Fruit fly (Drosophila melanogaster) whole organism, prepupa: ENCODE results near the gene Bre1.

Experiments
- CG6792 ChIP-seq: fragments of 200-800 bp; sonication (Bioruptor generic); optimal IDR thresholded peaks from 3 replicates; lab custom pipeline; 2016; ENCODE audit warnings: missing biosample characterization, missing genetic modification characterization
- Hr38 ChIP-seq: sonication (Bioruptor generic); optimal IDR thresholded peaks from 2 replicates; lab custom pipeline; 2016; ENCODE audit warnings: missing biosample characterization, missing genetic modification characterization
- Hr4 ChIP-seq: fragments of 200-800 bp; sonication (Bioruptor generic); optimal IDR thresholded peaks from 3 replicates; lab custom pipeline; 2016; ENCODE audit warnings: missing biosample characterization, missing genetic modification characterization
- Lpt ChIP-seq: fragments of 200-800 bp; sonication (Bioruptor generic); optimal IDR thresholded peaks from 3 replicates; lab custom pipeline; 2016; ENCODE audit warnings: missing biosample characterization, missing genetic modification characterization
- cyc ChIP-seq: fragments of 200-800 bp; sonication (Bioruptor generic); optimal IDR thresholded peaks from 3 replicates; lab custom pipeline; 2016; ENCODE audit warnings: missing biosample characterization, missing genetic modification characterization
- dsx ChIP-seq: fragments of 200-800 bp; optimal IDR thresholded peaks from 3 replicates; lab custom pipeline; 2019; ENCODE audit warnings: missing biosample characterization, mild to moderate bottlenecking, missing genetic modification characterization, moderate library complexity; ENCODE audit not compliant: poor library complexity, severe bottlenecking
- lz ChIP-seq: fragments of 200-800 bp; sonication (Bioruptor generic); optimal IDR thresholded peaks from 3 replicates; lab custom pipeline; 2016; ENCODE audit warnings: missing biosample characterization, missing genetic modification characterization
- net ChIP-seq: fragments of 200-800 bp; sonication (Bioruptor generic); optimal IDR thresholded peaks from 3 replicates; lab custom pipeline; 2016; ENCODE audit warnings: missing biosample characterization, missing genetic modification characterization
- topi ChIP-seq: fragments of 200-800 bp; sonication (Bioruptor generic); optimal IDR thresholded peaks from 3 replicates; lab custom pipeline; 2016; ENCODE audit warnings: missing biosample characterization, missing genetic modification characterization

dm6 chr3L:5779476-5780401 is 14.3 kb downstream of the Bre1 start, which contains the start of the genes Myt1, PGRP-LD and Pmi:
- TF ChIP-seq dsx (GFP tag; lab: Kevin White, UChicago) (no peak), Hr38 (GFP tag; lab: Kevin White, UChicago) (no peak), CG6792 (no peak), lz (no peak), net (GFP tag; lab: Kevin White, UChicago) (no peak), Hr4 (GFP tag; lab: Kevin White, UChicago) (no peak), topi (GFP tag; lab: Kevin White, UChicago) (no peak), cyc (GFP tag; lab: Kevin White, UChicago) (no peak), Lpt (no peak)
